Worm (Caenorhabditis elegans): ENCODE measurements around the gene F54B11.8.

F54B11.8 gene

DNA sequence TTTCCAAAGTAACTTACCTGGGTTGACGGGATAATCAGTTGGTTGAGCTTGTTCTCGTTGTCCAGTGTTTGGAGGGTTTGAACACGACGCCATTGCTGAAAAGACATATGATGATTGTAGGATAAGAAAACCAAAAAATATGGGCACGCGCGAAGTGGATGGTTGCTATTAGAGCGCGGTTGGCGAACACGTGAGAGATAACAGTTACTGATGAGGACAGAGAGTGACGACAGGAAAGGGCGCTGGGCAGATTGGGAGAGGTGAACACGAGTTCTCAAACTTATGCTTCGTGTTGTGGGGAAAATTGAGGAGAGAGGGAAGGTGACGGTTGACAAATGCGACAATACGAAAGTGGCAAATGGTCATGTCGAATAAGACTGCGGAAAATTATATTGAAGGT lies at the start of gene F54B11.8:
F54B11.8 (minus strand) TSS at position 101 of the 400 bp plus-strand sequence.
- TF ChIP-seq nhr-25 (tag; optimal IDR thresholded peaks at IDR 0.05) (no peak), lin-15B (tag; optimal IDR thresholded peaks at IDR 0.05) (no peak), nfya-1 (tag; optimal IDR thresholded peaks at IDR 0.05; ENCODE audit: insufficient read depth) (no peak), aly-2 (tag; optimal IDR thresholded peaks at IDR 0.05) (no peak), ceh-16 (tag; optimal IDR thresholded peaks at IDR 0.05) (no peak), unc-39 (tag; optimal IDR thresholded peaks at IDR 0.05) (no peak)

ce11 chrX:13650799-13651198 lies 47.1 kb upstream of the F54B11.8 start, which contains the start of gene C40C9.4:
Gene C40C9.4, plus strand, starts transcription at chrX:13651099.
- no peak for TF ChIP-seq nhr-11 (tag; optimal IDR thresholded peaks at IDR 0.05)
- TF ChIP-seq tbx-2 (tag; optimal IDR thresholded peaks at IDR 0.05), result no peak
- TF ChIP-seq skn-1 (tag; optimal IDR thresholded peaks at IDR 0.05), result no peak
- TF ChIP-seq lin-15B (tag; optimal IDR thresholded peaks at IDR 0.05), result no peak
- TF ChIP-seq elt-2 (tag; optimal IDR thresholded peaks at IDR 0.05), result no peak
- TF ChIP-seq fkh-2 (tag; optimal IDR thresholded peaks at IDR 0.05), result no peak

- TF ChIP-seq elt-3 (tag; optimal IDR thresholded peaks at IDR 0.05) (no peak), nhr-12 (tag; optimal IDR thresholded peaks at IDR 0.05) (no peak), nhr-28 (tag; optimal IDR thresholded peaks at IDR 0.05) (no peak), jun-1 (tag; optimal IDR thresholded peaks at IDR 0.05) (no peak), ama-1 (optimal IDR thresholded peaks at IDR 0.05) (no peak), ceh-82 (tag; optimal IDR thresholded peaks at IDR 0.05) (no peak), mdl-1 (tag; optimal IDR thresholded peaks at IDR 0.05) (no peak), elt-2 (tag; optimal IDR thresholded peaks at IDR 0.05) (no peak), ztf-11 (tag; optimal IDR thresholded peaks at IDR 0.05) (no peak), lin-39 (tag; optimal IDR thresholded peaks at IDR 0.05) (no peak), nhr-23 (tag; optimal IDR thresholded peaks at IDR 0.05) (no peak), egl-5 (tag; optimal IDR thresholded peaks at IDR 0.05) (no peak), lin-15B (tag; optimal IDR thresholded peaks at IDR 0.05) (no peak), nhr-25 (tag; optimal IDR thresholded peaks at IDR 0.05) (no peak), ceh-28 (tag; optimal IDR thresholded peaks at IDR 0.05) (no peak)
Measured at ce11 chrX:13647305-13647704, 43.6 kb upstream of the F54B11.8 start, which contains the start of gene C40C9.3. Gene C40C9.3, plus strand, starts transcription at chrX:13647605.

ce11 chrX:13646798-13647197 lies 43.1 kb upstream of the F54B11.8 start, which contains the start of gene acr-9:
Gene acr-9, minus strand, starts transcription at chrX:13646898.
- TF ChIP-seq zag-1 (tag; optimal IDR thresholded peaks at IDR 0.05) (no peak), lin-39 (tag; optimal IDR thresholded peaks at IDR 0.05) (peak; percentile 29)

ce11 chrX:13644884-13645283 lies 41.2 kb upstream of the F54B11.8 start:
- no peak for TF ChIP-seq nhr-11 (tag; optimal IDR thresholded peaks at IDR 0.05)
- no peak for TF ChIP-seq ztf-4 (tag; optimal IDR thresholded peaks at IDR 0.05)
- peak; percentile 58 for TF ChIP-seq elt-1 (tag; optimal IDR thresholded peaks at IDR 0.05)
- no peak for TF ChIP-seq snpc-4 (tag; optimal IDR thresholded peaks at IDR 0.05)
- no peak for TF ChIP-seq fos-1 (tag; optimal IDR thresholded peaks at IDR 0.05)
- TF ChIP-seq nhr-43 (tag; optimal IDR thresholded peaks at IDR 0.05; ENCODE audit: poor library complexity, severe bottlenecking), result no peak
- TF ChIP-seq sea-2 (GFP tag; optimal IDR thresholded peaks at IDR 0.05), result no peak

DNA sequence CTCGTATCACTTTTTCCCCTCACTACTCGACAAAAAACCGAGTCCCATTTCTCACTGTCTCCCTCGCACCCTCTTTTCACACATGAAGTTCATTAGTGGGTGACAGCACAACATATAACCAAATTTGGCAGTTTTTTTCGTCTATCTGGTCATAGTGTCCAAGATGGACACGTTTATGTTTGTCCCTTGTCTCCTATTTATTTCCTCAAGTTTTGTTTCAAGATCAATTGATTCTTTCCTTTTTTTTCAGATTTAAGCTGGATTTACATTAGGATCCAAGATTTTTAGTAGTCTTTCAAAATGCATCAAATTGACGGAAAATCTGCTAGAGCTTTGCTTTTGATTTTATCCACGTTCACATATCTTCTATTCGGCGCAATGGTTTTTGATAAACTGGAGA lies 35.9 kb upstream of the F54B11.8 start, which contains the start of gene twk-20:
twk-20 (plus strand) TSS at position 301 of the 400 bp plus-strand sequence.
- no peak for TF ChIP-seq skn-1 (tag; optimal IDR thresholded peaks at IDR 0.05)
- no peak for TF ChIP-seq elt-2 (tag; optimal IDR thresholded peaks at IDR 0.05)
- no peak for TF ChIP-seq ztf-11 (tag; optimal IDR thresholded peaks at IDR 0.05)
- TF ChIP-seq nfya-1 (tag; optimal IDR thresholded peaks at IDR 0.05; ENCODE audit: insufficient read depth), result no peak
- TF ChIP-seq nhr-76 (tag; optimal IDR thresholded peaks at IDR 0.05), result no peak

Data from whole organism, L3 larva.